Worm (Caenorhabditis elegans) whole organism, L4 larva: ENCODE data around the gene C01G10.6.

Experiments used
- F37D6.2 ChIP-seq: sonication (generic microtip); optimal IDR thresholded peaks from 2 replicates; lab custom pipeline; 2016; ENCODE audit warnings: mild to moderate bottlenecking, missing genetic modification characterization, missing compliant biosample characterization
- Y105C5A.15 ChIP-seq: fragments of 200-800 bp; sonication (Bioruptor generic); IDR thresholded peaks from 2 replicates; pipeline ENCODE4 v1.3.6; 2022; ENCODE audit warnings: missing genetic modification characterization, missing compliant biosample characterization
- Y75B8A.6 ChIP-seq: fragments of 200-800 bp; sonication (Bioruptor generic); IDR thresholded peaks from 2 replicates; pipeline ENCODE4 v1.3.6; 2022; ENCODE audit warnings: missing genetic modification reagents, missing genetic modification characterization, missing compliant biosample characterization
- aha-1 ChIP-seq: fragments of 150-350 bp; peaks from one replicate; lab custom pipeline; 2014; ENCODE audit warnings: missing biosample characterization, missing genetic modification characterization
- attf-4 ChIP-seq: sonication (generic microtip); optimal IDR thresholded peaks from 3 replicates; lab custom pipeline; 2017; ENCODE audit warnings: missing biosample characterization, missing genetic modification characterization
- ceh-62 ChIP-seq: sonication (generic microtip); optimal IDR thresholded peaks from 2 replicates; lab custom pipeline; 2017; ENCODE audit warnings: missing biosample characterization, missing genetic modification characterization
- cey-2 ChIP-seq: sonication (generic microtip); optimal IDR thresholded peaks from 3 replicates; lab custom pipeline; 2017; ENCODE audit warnings: missing genetic modification characterization, mild to moderate bottlenecking, missing compliant biosample characterization, antibody characterized with exemption, borderline replicate concordance; ENCODE audit not compliant: insufficient read depth
- daf-12 ChIP-seq: fragments of 150-350 bp; optimal IDR thresholded peaks from 2 replicates; lab custom pipeline; 2014; ENCODE audit warnings: missing biosample characterization, missing genetic modification reagents, missing genetic modification characterization
- daf-16 ChIP-seq, 3 experiments: sonication (generic microtip); optimal IDR thresholded peaks; 2 replicates each; lab custom pipeline; 2016 to 2017; ENCODE audit warnings: missing genetic modification characterization in 3 of 3, missing genetic modification reagents in 3 of 3, mild to moderate bottlenecking in 2 of 3, missing compliant biosample characterization in 2 of 3, missing biosample characterization in 1 of 3, moderate library complexity in 1 of 3
- daf-8 ChIP-seq: fragments of 200-800 bp; sonication (Bioruptor generic); IDR thresholded peaks from 2 replicates; pipeline ENCODE4 v1.3.6; 2022; ENCODE audit warnings: missing genetic modification characterization, missing compliant biosample characterization
- dmd-9 ChIP-seq: fragments of 200-800 bp; sonication (Bioruptor generic); IDR thresholded peaks from 2 replicates; pipeline ENCODE4 v1.3.6; 2022; ENCODE audit warnings: missing genetic modification reagents, missing genetic modification characterization, missing compliant biosample characterization
- dpl-1 ChIP-seq: fragments of 150-350 bp; optimal IDR thresholded peaks from 2 replicates; lab custom pipeline; 2014; ENCODE audit warnings: missing biosample characterization, missing genetic modification reagents, missing genetic modification characterization
- fkh-10 ChIP-seq: fragments of 150-350 bp; optimal IDR thresholded peaks from 2 replicates; lab custom pipeline; 2014; ENCODE audit warnings: missing biosample characterization, missing genetic modification reagents, missing genetic modification characterization
- hif-1 ChIP-seq, 2 experiments: sonication (generic microtip); optimal IDR thresholded peaks; 2 replicates each; lab custom pipeline; 2016 to 2017; ENCODE audit warnings: missing compliant biosample characterization in 2 of 2, missing genetic modification characterization in 2 of 2, missing genetic modification reagents in 2 of 2, missing genotype in 2 of 2, mild to moderate bottlenecking in 1 of 2
- lin-15B ChIP-seq: fragments of 150-350 bp; sonication (generic microtip); optimal IDR thresholded peaks from 3 replicates; lab custom pipeline; 2014; ENCODE audit warnings: missing biosample characterization, missing genetic modification characterization
- lin-38 ChIP-seq: fragments of 200-800 bp; sonication (Bioruptor generic); IDR thresholded peaks from 2 replicates; pipeline ENCODE4 v1.3.6; 2022; ENCODE audit warnings: missing genetic modification reagents, missing genetic modification characterization, missing compliant biosample characterization
- lir-3 ChIP-seq: sonication (generic microtip); optimal IDR thresholded peaks from 2 replicates; lab custom pipeline; 2016; ENCODE audit warnings: mild to moderate bottlenecking, missing genetic modification characterization, missing compliant biosample characterization
- lsy-2 ChIP-seq, 2 experiments: fragments of 150-350 bp in 1 of 2; sonication (generic microtip) in 1 of 2; optimal IDR thresholded peaks; 2 replicates each; lab custom pipeline; 2014 to 2017; ENCODE audit warnings: missing biosample characterization in 2 of 2, missing genetic modification characterization in 2 of 2
- madf-9 ChIP-seq: fragments of 200-800 bp; sonication (Bioruptor generic); conservative IDR thresholded peaks from 2 replicates; pipeline ENCODE4 v1.3.6; 2022; ENCODE audit warnings: missing genetic modification reagents, missing genetic modification characterization, missing compliant biosample characterization
- mep-1 ChIP-seq: fragments of 150-350 bp; sonication (generic microtip); optimal IDR thresholded peaks from 3 replicates; lab custom pipeline; 2014; ENCODE audit warnings: missing biosample characterization, missing genetic modification characterization
- mxl-2 ChIP-seq: fragments of 200-800 bp; sonication (Bioruptor generic); conservative IDR thresholded peaks from 2 replicates; pipeline ENCODE4 v1.3.6; 2022; ENCODE audit warnings: missing genetic modification reagents, missing genetic modification characterization, missing compliant biosample characterization
- mxl-3 ChIP-seq: fragments of 200-800 bp; sonication (Bioruptor generic); optimal IDR thresholded peaks from 2 replicates; lab custom pipeline; 2018; ENCODE audit warnings: mild to moderate bottlenecking, missing genetic modification characterization, missing compliant biosample characterization
- nhr-41 ChIP-seq: fragments of 200-800 bp; sonication (Bioruptor generic); IDR thresholded peaks from 2 replicates; pipeline ENCODE4 v1.3.6; 2022; ENCODE audit warnings: missing genetic modification reagents, missing genetic modification characterization, missing compliant biosample characterization
- rbr-2 ChIP-seq: sonication (generic microtip); optimal IDR thresholded peaks from 2 replicates; lab custom pipeline; 2016; ENCODE audit warnings: missing genotype, missing genetic modification characterization, missing compliant biosample characterization
- set-16 ChIP-seq: fragments of 200-800 bp; sonication (Bioruptor generic); IDR thresholded peaks from 2 replicates; pipeline ENCODE4 v1.3.6; 2022; ENCODE audit warnings: missing genetic modification reagents, missing genetic modification characterization, missing compliant biosample characterization
- spr-1 ChIP-seq: sonication (generic microtip); optimal IDR thresholded peaks from 2 replicates; lab custom pipeline; 2016; ENCODE audit warnings: mild to moderate bottlenecking, missing genetic modification characterization, missing compliant biosample characterization
- unc-130 ChIP-seq: sonication (generic microtip); optimal IDR thresholded peaks from 2 replicates; lab custom pipeline; 2016; ENCODE audit warnings: missing genetic modification reagents, missing genetic modification characterization, missing compliant biosample characterization
- unc-39 ChIP-seq: sonication (generic microtip); optimal IDR thresholded peaks from 2 replicates; lab custom pipeline; 2017; ENCODE audit warnings: missing biosample characterization, missing genetic modification characterization
- unc-62 ChIP-seq, 3 experiments: fragments of 150-350 bp in 1 of 3; sonication (generic microtip); optimal IDR thresholded peaks in 2 of 3; peaks in 1 of 3; 1 replicate in 1 of 3; 2 replicates in 2 of 3; lab custom pipeline; 2014 to 2017; ENCODE audit warnings: missing biosample characterization in 3 of 3, missing genetic modification characterization in 3 of 3, missing genetic modification reagents in 3 of 3, missing genotype in 1 of 3
- zip-11 ChIP-seq: fragments of 200-800 bp; sonication (Bioruptor generic); IDR thresholded peaks from 2 replicates; pipeline ENCODE4 v1.3.6; 2022; ENCODE audit warnings: missing genetic modification characterization, missing compliant biosample characterization

Gene C01G10.6

DNA sequence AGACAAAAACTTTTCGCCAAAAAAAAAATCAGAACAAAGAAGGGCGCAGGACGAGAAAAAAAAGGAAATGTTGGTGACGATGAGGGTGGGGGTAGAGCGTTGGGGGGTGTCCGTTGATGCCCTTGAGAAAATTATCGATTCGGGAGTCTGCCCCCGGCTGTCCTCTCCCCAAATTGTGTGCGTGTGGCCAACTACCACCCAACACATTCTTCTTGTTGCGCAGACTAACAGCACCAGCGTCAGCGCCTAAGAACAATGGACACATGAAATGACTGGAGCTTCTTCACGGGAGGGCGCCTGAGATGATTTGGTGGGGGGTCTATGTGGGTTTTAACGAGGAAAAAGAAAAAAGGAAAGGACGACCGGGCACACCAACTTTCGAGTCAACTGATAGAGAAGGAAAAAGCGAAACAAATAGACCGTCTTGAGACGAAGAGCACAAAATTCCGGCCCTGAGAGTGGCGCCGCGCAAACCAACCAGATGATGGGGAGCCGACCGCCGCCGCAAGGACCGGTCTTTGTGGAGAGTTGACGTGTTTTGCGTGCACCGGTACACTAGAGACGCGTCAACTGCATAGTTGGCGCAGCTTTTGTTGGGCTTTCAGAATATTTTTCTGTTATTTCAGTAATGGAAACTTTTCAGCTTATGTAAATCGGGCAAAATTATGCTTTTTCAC is 22.2 kb upstream of the C01G10.6 start, which contains the start of gene C25D7.9 (continued):
- TF ChIP-seq dmd-9 (GFP tag; lab: Robert Waterston, UW) = peak; percentile 49; the same call in 1 of the 2 replicates
- TF ChIP-seq, all 104 proteins: peak for 18

DNA sequence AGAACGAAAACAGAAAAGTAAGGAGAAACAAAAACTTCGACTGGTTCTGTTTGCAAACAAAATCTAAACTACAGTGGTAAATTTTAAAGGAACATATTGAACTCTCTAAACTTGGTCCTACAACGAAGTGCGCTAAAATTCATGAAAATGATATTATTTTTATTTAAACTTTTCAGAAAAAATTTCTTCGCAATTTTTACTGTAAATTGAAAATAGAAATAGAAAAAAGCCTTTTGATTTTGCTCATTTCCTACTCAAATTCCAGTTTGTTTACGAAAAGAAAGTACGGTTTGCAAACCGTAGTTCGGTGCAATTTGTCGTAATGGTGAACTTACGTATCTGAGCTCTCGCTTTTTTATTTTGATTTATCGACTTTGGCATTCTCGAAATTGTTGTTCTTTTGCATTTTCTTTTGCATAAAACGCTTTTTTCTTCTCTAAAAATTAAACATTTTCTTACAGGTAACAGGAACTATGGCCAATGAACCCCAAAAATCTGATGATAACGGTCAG is 21.6 kb upstream of the C01G10.6 start, which contains the start of gene otub-1:
TSS of gene otub-1 (plus strand) at position 462 of the 512 bp plus-strand sequence.
- peak in 1 of 2 experiments; percentile 47 for TF ChIP-seq unc-62 (GFP tag; optimal IDR thresholded peaks at IDR 0.05 in 1 of 2; lab: Kevin White, UChicago)
- TF ChIP-seq unc-62 (tag; optimal IDR thresholded peaks at IDR 0.05; lab: Kevin White, UChicago) = no peak
- TF ChIP-seq unc-130 (GFP tag; lab: Kevin White, UChicago) = peak; percentile 75
- TF ChIP-seq cey-2 (tag; lab: Kevin White, UChicago) = no peak
- TF ChIP-seq aha-1 = peak; percentile 81
- no peak for TF ChIP-seq zip-11 (GFP tag; lab: Robert Waterston, UW)
- no peak for TF ChIP-seq daf-16 (GFP tag; optimal IDR thresholded peaks at IDR 0.05; lab: Kevin White, UChicago)
- peak; percentile 1 for TF ChIP-seq daf-16 (tag; optimal IDR thresholded peaks at IDR 0.05; lab: Kevin White, UChicago)
- no peak for TF ChIP-seq lir-3 (tag; lab: Kevin White, UChicago)

DNA sequence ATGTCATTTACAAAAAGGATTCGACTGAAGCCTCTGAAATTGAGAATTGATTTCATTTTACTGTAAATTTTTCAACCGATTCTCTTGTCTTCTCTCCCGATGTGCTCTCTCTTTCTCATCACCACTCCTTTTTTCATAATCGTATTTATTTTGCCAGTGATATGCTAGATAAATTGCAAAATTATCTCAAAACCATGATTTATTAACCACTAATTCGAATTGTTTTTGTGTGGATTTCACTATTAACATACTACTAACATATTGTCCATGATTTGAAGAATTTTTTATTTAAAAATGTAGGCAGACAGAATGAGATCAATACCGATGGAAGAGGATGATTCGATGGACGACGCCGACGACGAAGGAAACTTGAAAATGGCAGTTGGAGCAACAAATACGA is 20.3 kb upstream of the C01G10.6 start, which contains the start of gene C25D7.10:
TSS of gene C25D7.10 (plus strand) at position 301 of the 400 bp plus-strand sequence.
- TF ChIP-seq F37D6.2 (tag; lab: Kevin White, UChicago) (no peak), dmd-9 (GFP tag; lab: Robert Waterston, UW) (no peak), nhr-41 (GFP tag; lab: Robert Waterston, UW) (no peak), lin-38 (GFP tag; lab: Robert Waterston, UW) (peak; percentile 27; the same call in 1 of the 2 replicates), lin-15B (no peak), Y105C5A.15 (GFP tag; lab: Robert Waterston, UW) (no peak)

- TF ChIP-seq lsy-2 (tag; optimal IDR thresholded peaks at IDR 0.05; lab: Kevin White, UChicago) (no peak), ceh-62 (tag; lab: Kevin White, UChicago) (no peak), nhr-41 (GFP tag; lab: Robert Waterston, UW) (no peak), dpl-1 (GFP tag; lab: Kevin White, UChicago) (no peak), set-16 (GFP tag; lab: Robert Waterston, UW) (no peak), unc-39 (tag; lab: Kevin White, UChicago) (no peak), hif-1 (tag; optimal IDR thresholded peaks at IDR 0.05; lab: Kevin White, UChicago) (no peak), rbr-2 (tag; lab: Kevin White, UChicago) (no peak), unc-62 (GFP tag; optimal IDR thresholded peaks at IDR 0.05 in 1 of 2; lab: Kevin White, UChicago) (no peak), unc-62 (tag; optimal IDR thresholded peaks at IDR 0.05; lab: Kevin White, UChicago) (no peak), daf-8 (GFP tag; lab: Robert Waterston, UW) (no peak), aha-1 (no peak), madf-9 (GFP tag; lab: Robert Waterston, UW) (no peak), Y105C5A.15 (GFP tag; lab: Robert Waterston, UW) (no peak), mxl-2 (no peak), mxl-3 (GFP tag; lab: Kevin White, UChicago) (no peak), spr-1 (no peak), Y75B8A.6 (GFP tag; lab: Robert Waterston, UW) (no peak), daf-12 (no peak), mep-1 (tag; lab: Kevin White, UChicago) (no peak)
- TF ChIP-seq, all 104 proteins: peak for 0
These were observed 19.1 kb upstream of the C01G10.6 start, which contains the start of gene dnj-3 for ce11 chrV:15068378-15068777. Gene dnj-3, plus strand, starts transcription at chrV:15068678.

ce11 chrV:15069435-15069985 is 17.9 kb upstream of the C01G10.6 start:
- TF ChIP-seq attf-4 = no peak
- TF ChIP-seq fkh-10 (GFP tag; lab: Kevin White, UChicago) = peak; percentile 14
- TF ChIP-seq lsy-2 (tag; optimal IDR thresholded peaks at IDR 0.05; lab: Kevin White, UChicago) = peak in 1 of 2 experiments; percentile 61
